Fruit fly (Drosophila melanogaster) S2 (cell line): Measurements from ENCODE around the gene CG8006.

ENCODE experiments used
- CG8478 ChIP-seq: fragments of >200 bp; optimal IDR thresholded peaks from 2 replicates; lab custom pipeline; 2018
- CTCF ChIP-seq, 2 experiments: fragments of >200 bp; optimal IDR thresholded peaks; 2 replicates each; lab custom pipeline; 2018

DNA sequence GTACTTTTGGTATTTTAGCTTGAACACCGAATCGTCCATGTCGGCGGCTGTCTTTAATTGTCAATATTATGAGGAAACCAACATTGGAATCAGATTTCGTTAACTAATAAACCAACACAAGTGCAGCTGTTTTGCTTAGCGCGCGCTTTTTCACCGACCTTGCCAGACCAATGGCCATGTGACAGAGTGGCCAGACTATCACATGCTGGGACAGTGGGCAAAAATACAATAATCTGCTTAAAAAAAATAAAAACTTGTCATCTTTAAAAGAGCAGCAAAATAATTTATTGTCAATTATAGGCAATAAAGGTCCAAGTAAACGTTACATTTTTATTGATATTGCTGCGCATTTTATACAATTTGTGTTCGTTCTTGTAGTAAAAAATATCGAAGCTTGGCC lies 35.9 kb upstream of the CG8006 start, which contains the start of gene RecQ4:
- TF ChIP-seq CTCF (optimal IDR thresholded peaks at IDR 0.05; lab: Kevin White, UChicago) (no peak), CG8478 (no peak)
